Worm (Caenorhabditis elegans) whole organism, mixed stage, embryonic: ENCODE measurements around the gene R08A2.7.

ENCODE experiments used
- M03D4.4 ChIP-seq: sonication (generic microtip); optimal IDR thresholded peaks from 2 replicates; lab custom pipeline; 2017; ENCODE audit warnings: mild to moderate bottlenecking, missing genetic modification characterization, missing compliant biosample characterization
- bed-3 ChIP-seq: fragments of 200-800 bp; sonication (Bioruptor generic); optimal IDR thresholded peaks from 3 replicates; lab custom pipeline; 2018; ENCODE audit warnings: mild to moderate bottlenecking, missing genetic modification characterization, moderate library complexity, missing compliant biosample characterization
- blmp-1 ChIP-seq: fragments of 150-350 bp; optimal IDR thresholded peaks from 2 replicates; lab custom pipeline; 2014; ENCODE audit warnings: missing biosample characterization, missing genetic modification characterization
- ceh-39 ChIP-seq: fragments of 150-350 bp; optimal IDR thresholded peaks from 2 replicates; lab custom pipeline; 2014; ENCODE audit warnings: missing biosample characterization, missing genetic modification characterization
- ceh-43 ChIP-seq: fragments of 200-800 bp; sonication (Bioruptor generic); optimal IDR thresholded peaks from 2 replicates; lab custom pipeline; 2018; ENCODE audit warnings: mild to moderate bottlenecking, missing genetic modification characterization, moderate library complexity, missing compliant biosample characterization
- ceh-83 ChIP-seq: fragments of 200-800 bp; sonication (Bioruptor generic); optimal IDR thresholded peaks from 2 replicates; lab custom pipeline; 2018; ENCODE audit warnings: mild to moderate bottlenecking, missing genetic modification characterization, missing compliant biosample characterization
- ces-1 ChIP-seq: fragments of 150-350 bp; optimal IDR thresholded peaks from 2 replicates; lab custom pipeline; 2014; ENCODE audit warnings: missing biosample characterization, missing genetic modification reagents, missing genetic modification characterization
- cnd-1 ChIP-seq: fragments of 200-800 bp; sonication (Bioruptor generic); optimal IDR thresholded peaks from 2 replicates; lab custom pipeline; 2018; ENCODE audit warnings: mild to moderate bottlenecking, missing genetic modification characterization, missing compliant biosample characterization
- drap-1 ChIP-seq: fragments of 200-800 bp; sonication (Bioruptor generic); optimal IDR thresholded peaks from 3 replicates; lab custom pipeline; 2018; ENCODE audit warnings: mild to moderate bottlenecking, missing genetic modification characterization, missing compliant biosample characterization
- elt-1 ChIP-seq: sonication (generic microtip); optimal IDR thresholded peaks from 2 replicates; lab custom pipeline; 2017; ENCODE audit warnings: missing genetic modification characterization, mild to moderate bottlenecking, missing compliant biosample characterization, antibody characterized with exemption, moderate library complexity, borderline replicate concordance; ENCODE audit not compliant: insufficient read depth
- elt-3 ChIP-seq: fragments of 150-350 bp; optimal IDR thresholded peaks from 2 replicates; lab custom pipeline; 2014; ENCODE audit warnings: missing biosample characterization, missing genetic modification characterization
- flh-1 ChIP-seq: fragments of 200-800 bp; sonication (Bioruptor generic); optimal IDR thresholded peaks from 2 replicates; lab custom pipeline; 2018; ENCODE audit warnings: mild to moderate bottlenecking, missing genetic modification characterization, moderate library complexity, missing compliant biosample characterization
- ham-2 ChIP-seq: fragments of 200-800 bp; sonication (Bioruptor generic); optimal IDR thresholded peaks from 2 replicates; lab custom pipeline; 2018; ENCODE audit warnings: mild to moderate bottlenecking, missing genetic modification characterization, missing compliant biosample characterization
- hlh-1 ChIP-seq: fragments of 150-350 bp; optimal IDR thresholded peaks from 2 replicates; lab custom pipeline; 2014; ENCODE audit warnings: missing biosample characterization, missing genetic modification reagents, missing genetic modification characterization
- lin-13 ChIP-seq: fragments of 150-350 bp; optimal IDR thresholded peaks from 2 replicates; lab custom pipeline; 2014; ENCODE audit warnings: missing biosample characterization, missing genetic modification characterization
- lin-32 ChIP-seq: fragments of 200-800 bp; sonication (Bioruptor generic); optimal IDR thresholded peaks from 2 replicates; lab custom pipeline; 2018; ENCODE audit warnings: mild to moderate bottlenecking, missing genetic modification characterization, missing compliant biosample characterization
- lsy-2 ChIP-seq: fragments of 150-350 bp; optimal IDR thresholded peaks from 2 replicates; lab custom pipeline; 2014; ENCODE audit warnings: missing biosample characterization, missing genetic modification characterization
- mab-5 ChIP-seq: fragments of 150-350 bp; optimal IDR thresholded peaks from 2 replicates; lab custom pipeline; 2014; ENCODE audit warnings: missing biosample characterization, missing genetic modification characterization
- mep-1 ChIP-seq: fragments of 150-350 bp; optimal IDR thresholded peaks from 2 replicates; lab custom pipeline; 2017; ENCODE audit warnings: missing biosample characterization, missing genetic modification reagents, missing genetic modification characterization, inconsistent platforms
- mls-2 ChIP-seq: sonication (generic microtip); optimal IDR thresholded peaks from 2 replicates; lab custom pipeline; 2016; ENCODE audit warnings: mild to moderate bottlenecking, missing genetic modification characterization, moderate library complexity, missing compliant biosample characterization
- nhr-12 ChIP-seq: fragments of 150-350 bp; optimal IDR thresholded peaks from 2 replicates; lab custom pipeline; 2014; ENCODE audit warnings: missing biosample characterization, missing genetic modification characterization
- nhr-2 ChIP-seq: fragments of 150-350 bp; optimal IDR thresholded peaks from 2 replicates; lab custom pipeline; 2014; ENCODE audit warnings: missing biosample characterization, missing genetic modification characterization
- nhr-237 ChIP-seq: fragments of 150-350 bp; optimal IDR thresholded peaks from 2 replicates; lab custom pipeline; 2014; ENCODE audit warnings: missing biosample characterization, missing genetic modification characterization
- nhr-28 ChIP-seq: fragments of 150-350 bp; optimal IDR thresholded peaks from 2 replicates; lab custom pipeline; 2014; ENCODE audit warnings: missing biosample characterization, missing genetic modification characterization
- nhr-76 ChIP-seq: sonication (generic microtip); optimal IDR thresholded peaks from 2 replicates; lab custom pipeline; 2017; ENCODE audit warnings: missing biosample characterization, missing genetic modification characterization
- pha-4 ChIP-seq: fragments of 150-350 bp; optimal IDR thresholded peaks from 2 replicates; lab custom pipeline; 2018; ENCODE audit warnings: missing biosample characterization, missing genetic modification reagents, missing genetic modification characterization
- sem-2 ChIP-seq: fragments of 200-800 bp; sonication (Bioruptor generic); optimal IDR thresholded peaks from 2 replicates; lab custom pipeline; 2018; ENCODE audit warnings: mild to moderate bottlenecking, missing genetic modification characterization, missing compliant biosample characterization
- snpc-4 ChIP-seq: fragments of 150-350 bp; optimal IDR thresholded peaks from 2 replicates; lab custom pipeline; 2014; ENCODE audit warnings: missing biosample characterization, missing genetic modification characterization
- sptf-1 ChIP-seq: sonication (generic microtip); optimal IDR thresholded peaks from 2 replicates; lab custom pipeline; 2017; ENCODE audit warnings: mild to moderate bottlenecking, missing genetic modification characterization, moderate library complexity, missing compliant biosample characterization
- tbx-8 ChIP-seq: fragments of 200-800 bp; sonication (Bioruptor generic); optimal IDR thresholded peaks from 2 replicates; lab custom pipeline; 2018; ENCODE audit warnings: mild to moderate bottlenecking, missing genetic modification characterization, moderate library complexity, missing compliant biosample characterization
- unc-120 ChIP-seq: sonication (generic microtip); optimal IDR thresholded peaks from 2 replicates; lab custom pipeline; 2017; ENCODE audit warnings: missing genetic modification characterization, missing compliant biosample characterization; ENCODE audit not compliant: poor library complexity, severe bottlenecking
- unc-39 ChIP-seq: fragments of 150-350 bp; optimal IDR thresholded peaks from 2 replicates; lab custom pipeline; 2014; ENCODE audit warnings: missing biosample characterization, missing genetic modification characterization
- unc-62 ChIP-seq: fragments of 150-350 bp; optimal IDR thresholded peaks from 2 replicates; lab custom pipeline; 2014; ENCODE audit warnings: missing biosample characterization, missing genetic modification reagents, missing genetic modification characterization
- zip-8 ChIP-seq: fragments of 150-350 bp; optimal IDR thresholded peaks from 2 replicates; lab custom pipeline; 2014; ENCODE audit warnings: missing biosample characterization, missing genetic modification characterization
- ztf-11 ChIP-seq: fragments of 150-350 bp; optimal IDR thresholded peaks from 2 replicates; lab custom pipeline; 2014; ENCODE audit warnings: missing biosample characterization, missing genetic modification characterization

The R08A2.7 gene

DNA sequence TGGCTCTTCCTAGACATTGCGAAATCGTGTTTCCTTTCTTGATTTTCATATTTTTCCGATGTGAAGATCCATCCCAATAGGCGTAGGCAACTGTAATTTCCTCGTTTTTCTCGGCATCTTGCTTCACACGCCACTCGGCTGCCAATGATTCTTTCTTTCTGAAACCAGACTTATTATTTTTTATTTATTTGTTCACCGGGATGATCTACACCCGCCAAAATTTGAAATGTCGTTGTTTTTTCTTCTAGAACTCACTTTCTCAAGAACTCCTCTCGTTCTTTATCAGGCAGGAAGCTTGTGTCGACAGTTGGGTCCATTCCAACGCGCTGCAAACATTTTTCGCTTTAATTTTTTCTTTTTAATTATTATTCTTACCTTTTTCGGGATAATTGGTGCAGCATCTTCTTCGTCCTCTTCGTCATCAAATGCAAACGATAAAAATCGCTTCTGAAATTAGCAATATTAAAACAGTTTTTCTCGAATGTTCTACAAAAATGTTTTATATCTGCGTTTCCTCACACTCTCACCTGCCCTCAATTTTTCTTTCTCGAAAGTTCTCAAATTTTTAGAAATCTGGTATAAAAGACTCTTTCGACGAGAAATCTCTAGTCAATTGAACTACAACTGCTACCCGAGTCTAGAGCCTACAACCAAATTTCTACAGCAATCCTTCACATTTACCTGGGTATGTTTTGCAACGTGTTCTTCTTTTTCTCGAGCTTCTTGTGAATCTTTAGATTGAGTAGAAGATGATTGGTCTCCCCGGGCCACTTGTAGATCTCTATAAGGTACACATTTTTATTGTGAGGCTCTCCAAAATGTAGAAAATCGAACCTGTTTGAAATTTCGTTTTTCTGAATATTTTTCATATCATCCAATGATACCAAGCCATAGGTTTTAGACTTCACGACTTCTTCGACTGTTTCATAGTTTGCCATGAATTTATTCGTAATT lies 38.5 kb upstream of the R08A2.7 start, which contains the start of gene hsp-90:
Gene hsp-90 (plus strand): TSS at position 560 of the 954 bp plus-strand sequence.
- TF ChIP-seq elt-1 (tag; lab: Kevin White, UChicago) (no peak), nhr-28 (tag; lab: Kevin White, UChicago) (no peak), ham-2 (GFP tag; lab: Kevin White, UChicago) (no peak), ztf-11 (no peak), sptf-1 (no peak), snpc-4 (tag; lab: Kevin White, UChicago) (no peak), sem-2 (GFP tag; lab: Kevin White, UChicago) (no peak), ceh-39 (tag; lab: Kevin White, UChicago) (no peak), nhr-76 (tag; lab: Kevin White, UChicago) (no peak), drap-1 (GFP tag; lab: Kevin White, UChicago) (no peak), mep-1 (tag; lab: Kevin White, UChicago) (no peak), bed-3 (GFP tag; lab: Kevin White, UChicago) (no peak), lin-13 (no peak), cnd-1 (tag; lab: Kevin White, UChicago) (no peak), flh-1 (GFP tag; lab: Kevin White, UChicago) (no peak), blmp-1 (tag; lab: Kevin White, UChicago) (no peak), ceh-83 (GFP tag; lab: Kevin White, UChicago) (no peak), elt-3 (no peak), ces-1 (GFP tag; lab: Kevin White, UChicago) (no peak), unc-62 (GFP tag; lab: Kevin White, UChicago) (no peak)

ce11 chrV:14685435-14686058 lies 37.6 kb upstream of the R08A2.7 start, which contains the start of gene C47E8.4:
C47E8.4 (minus strand) TSS chrV:14685485.
- TF ChIP-seq cnd-1 (tag; lab: Kevin White, UChicago) (peak; percentile 65), nhr-76 (tag; lab: Kevin White, UChicago) (no peak), M03D4.4 (tag; lab: Kevin White, UChicago) (no peak), sptf-1 (peak; percentile 83), mab-5 (tag; lab: Kevin White, UChicago) (no peak), bed-3 (GFP tag; lab: Kevin White, UChicago) (peak; percentile 56), elt-1 (tag; lab: Kevin White, UChicago) (no peak), ces-1 (GFP tag; lab: Kevin White, UChicago) (peak; percentile 99), zip-8 (tag; lab: Kevin White, UChicago) (no peak), tbx-8 (no peak), ceh-39 (tag; lab: Kevin White, UChicago) (peak; percentile 91), hlh-1 (tag; lab: Kevin White, UChicago) (peak; percentile 72), elt-3 (peak; percentile 50), flh-1 (GFP tag; lab: Kevin White, UChicago) (no peak), nhr-2 (tag; lab: Kevin White, UChicago) (peak; percentile 62), nhr-28 (tag; lab: Kevin White, UChicago) (no peak), drap-1 (GFP tag; lab: Kevin White, UChicago) (peak; percentile 86), unc-62 (GFP tag; lab: Kevin White, UChicago) (peak; percentile 92), unc-120 (peak; percentile 92), unc-39 (tag; lab: Kevin White, UChicago) (no peak), lsy-2 (peak; percentile 92), ztf-11 (peak; percentile 36), mep-1 (tag; lab: Kevin White, UChicago) (peak; percentile 99), nhr-12 (tag; lab: Kevin White, UChicago) (no peak), ceh-43 (GFP tag; lab: Kevin White, UChicago) (peak; percentile 28), mls-2 (tag; lab: Kevin White, UChicago) (peak; percentile 58), lin-32 (no peak), blmp-1 (tag; lab: Kevin White, UChicago) (peak; percentile 0), sem-2 (GFP tag; lab: Kevin White, UChicago) (no peak), ceh-83 (GFP tag; lab: Kevin White, UChicago) (peak; percentile 73), lin-13 (peak; percentile 98), snpc-4 (tag; lab: Kevin White, UChicago) (no peak), ham-2 (GFP tag; lab: Kevin White, UChicago) (no peak), pha-4 (tag; lab: Kevin White, UChicago) (peak; percentile 97), nhr-237 (tag; lab: Kevin White, UChicago) (peak; percentile 97)
